Worm (Caenorhabditis elegans) whole organism, mixed stage, embryonic: ENCODE measurements around the gene gtf-2F2.

Experiments
- M03D4.4 ChIP-seq: sonication (generic microtip); optimal IDR thresholded peaks from 2 replicates; lab custom pipeline; 2017; ENCODE audit warnings: mild to moderate bottlenecking, missing genetic modification characterization, missing compliant biosample characterization
- bed-3 ChIP-seq: fragments of 200-800 bp; sonication (Bioruptor generic); optimal IDR thresholded peaks from 3 replicates; lab custom pipeline; 2018; ENCODE audit warnings: mild to moderate bottlenecking, missing genetic modification characterization, moderate library complexity, missing compliant biosample characterization
- ceh-43 ChIP-seq: fragments of 200-800 bp; sonication (Bioruptor generic); optimal IDR thresholded peaks from 2 replicates; lab custom pipeline; 2018; ENCODE audit warnings: mild to moderate bottlenecking, missing genetic modification characterization, moderate library complexity, missing compliant biosample characterization
- lsy-2 ChIP-seq: fragments of 150-350 bp; optimal IDR thresholded peaks from 2 replicates; lab custom pipeline; 2014; ENCODE audit warnings: missing biosample characterization, missing genetic modification characterization
- nhr-12 ChIP-seq: fragments of 150-350 bp; optimal IDR thresholded peaks from 2 replicates; lab custom pipeline; 2014; ENCODE audit warnings: missing biosample characterization, missing genetic modification characterization
- nhr-237 ChIP-seq: fragments of 150-350 bp; optimal IDR thresholded peaks from 2 replicates; lab custom pipeline; 2014; ENCODE audit warnings: missing biosample characterization, missing genetic modification characterization
- nhr-28 ChIP-seq: fragments of 150-350 bp; optimal IDR thresholded peaks from 2 replicates; lab custom pipeline; 2014; ENCODE audit warnings: missing biosample characterization, missing genetic modification characterization
- nhr-76 ChIP-seq: sonication (generic microtip); optimal IDR thresholded peaks from 2 replicates; lab custom pipeline; 2017; ENCODE audit warnings: missing biosample characterization, missing genetic modification characterization
- pha-4 ChIP-seq: fragments of 150-350 bp; optimal IDR thresholded peaks from 2 replicates; lab custom pipeline; 2018; ENCODE audit warnings: missing biosample characterization, missing genetic modification reagents, missing genetic modification characterization
- sptf-1 ChIP-seq: sonication (generic microtip); optimal IDR thresholded peaks from 2 replicates; lab custom pipeline; 2017; ENCODE audit warnings: mild to moderate bottlenecking, missing genetic modification characterization, moderate library complexity, missing compliant biosample characterization
- unc-39 ChIP-seq: fragments of 150-350 bp; optimal IDR thresholded peaks from 2 replicates; lab custom pipeline; 2014; ENCODE audit warnings: missing biosample characterization, missing genetic modification characterization
- unc-62 ChIP-seq: fragments of 150-350 bp; optimal IDR thresholded peaks from 2 replicates; lab custom pipeline; 2014; ENCODE audit warnings: missing biosample characterization, missing genetic modification reagents, missing genetic modification characterization
- zip-8 ChIP-seq: fragments of 150-350 bp; optimal IDR thresholded peaks from 2 replicates; lab custom pipeline; 2014; ENCODE audit warnings: missing biosample characterization, missing genetic modification characterization
- ztf-11 ChIP-seq: fragments of 150-350 bp; optimal IDR thresholded peaks from 2 replicates; lab custom pipeline; 2014; ENCODE audit warnings: missing biosample characterization, missing genetic modification characterization

DNA sequence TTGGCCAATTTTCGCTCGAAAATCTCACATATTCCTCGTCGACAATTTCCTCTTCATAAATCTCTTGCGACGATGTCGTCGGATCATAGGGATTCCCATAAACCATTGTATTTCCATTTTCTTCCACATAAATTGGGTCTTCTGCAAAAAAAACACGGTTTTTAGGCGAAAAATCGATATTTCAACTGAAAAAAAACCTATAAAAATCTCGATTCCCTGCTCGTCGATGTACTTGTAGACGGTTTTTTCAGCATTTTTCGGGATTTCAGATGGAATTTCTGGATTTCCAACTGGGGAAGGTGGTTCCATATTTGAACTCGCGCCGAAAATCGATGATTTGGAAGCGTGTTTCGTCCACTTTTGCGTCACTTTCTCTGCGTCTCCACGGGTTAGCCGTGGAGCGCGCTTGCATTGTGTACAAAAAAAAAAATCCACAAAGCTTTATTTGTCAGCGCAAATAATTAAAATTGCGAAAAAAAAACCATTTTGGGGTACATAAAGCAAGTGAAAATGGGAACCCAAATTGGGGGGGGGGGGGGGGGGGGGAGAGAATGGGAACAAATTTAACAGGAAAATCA, 26.2 kb upstream of the gtf-2F2 start, which contains the start of gene Y39B6A.43:
- peak; percentile 66 for TF ChIP-seq ztf-11 (tag; lab: Kevin White, UChicago)
- TF ChIP-seq nhr-28 (tag; lab: Kevin White, UChicago) = no peak
- TF ChIP-seq nhr-237 (tag; lab: Kevin White, UChicago) = peak; percentile 94
- TF ChIP-seq ceh-43 (GFP tag; lab: Kevin White, UChicago) = peak; percentile 48
- TF ChIP-seq nhr-76 = no peak
- no peak for TF ChIP-seq zip-8 (tag; lab: Kevin White, UChicago)
- TF ChIP-seq unc-62 (GFP tag; lab: Kevin White, UChicago) = peak; percentile 57
- TF ChIP-seq M03D4.4 (tag; lab: Kevin White, UChicago) = peak; percentile 53
- peak; percentile 90 for TF ChIP-seq lsy-2 (tag; lab: Kevin White, UChicago)
- peak; percentile 99 for TF ChIP-seq pha-4 (tag; lab: Kevin White, UChicago)
- no peak for TF ChIP-seq bed-3 (GFP tag; lab: Kevin White, UChicago)
- peak; percentile 58 for TF ChIP-seq unc-39
- TF ChIP-seq nhr-12 (tag; lab: Kevin White, UChicago) = no peak
- peak; percentile 85 for TF ChIP-seq sptf-1
